Fruit fly (Drosophila melanogaster): ENCODE data around the gene Taf10.

Gene Taf10

dm6 chr2L:2748480-2749143 is 19.1 kb upstream of the Taf10 start:
- TF ChIP-seq brk (GFP tag; optimal IDR thresholded peaks at IDR 0.05) (no peak), ey (GFP tag; optimal IDR thresholded peaks at IDR 0.05) (peak; percentile 82), Jra (GFP tag; optimal IDR thresholded peaks at IDR 0.05) (peak; percentile 82), h (GFP tag; optimal IDR thresholded peaks at IDR 0.05) (peak; percentile 91), usp (GFP tag; optimal IDR thresholded peaks at IDR 0.05) (no peak), Hnf4 (GFP tag; optimal IDR thresholded peaks at IDR 0.05) (no peak), sage (GFP tag; optimal IDR thresholded peaks at IDR 0.05) (no peak), Dfd (GFP tag; optimal IDR thresholded peaks at IDR 0.05) (no peak), Hr83 (GFP tag; optimal IDR thresholded peaks at IDR 0.05; ENCODE audit: poor library complexity, severe bottlenecking) (peak; percentile 91), dsf (GFP tag; optimal IDR thresholded peaks at IDR 0.05; ENCODE audit: borderline replicate concordance) (peak; percentile 61), lola (GFP tag; optimal IDR thresholded peaks at IDR 0.05) (no peak), Abd-B (GFP tag; optimal IDR thresholded peaks at IDR 0.05) (no peak), CG9705 (GFP tag; optimal IDR thresholded peaks at IDR 0.05) (peak; percentile 86), fru (GFP tag; optimal IDR thresholded peaks at IDR 0.05) (peak; percentile 86), HLH106 (tag; optimal IDR thresholded peaks at IDR 0.05) (peak; percentile 93), Myc (optimal IDR thresholded peaks at IDR 0.05) (peak; percentile 79), foxo (GFP tag; optimal IDR thresholded peaks at IDR 0.05) (peak in 1 of 2 experiments; percentile 92), psq (GFP tag; optimal IDR thresholded peaks at IDR 0.05) (peak; percentile 88), N (GFP tag; optimal IDR thresholded peaks at IDR 0.05) (no peak), Mio (GFP tag; optimal IDR thresholded peaks at IDR 0.05) (peak; percentile 39), CrebA (GFP tag; optimal IDR thresholded peaks at IDR 0.05; ENCODE audit: borderline replicate concordance) (no peak), jim (GFP tag; optimal IDR thresholded peaks at IDR 0.05) (peak; percentile 46), br (GFP tag; optimal IDR thresholded peaks at IDR 0.05) (peak; percentile 85), woc (GFP tag; optimal IDR thresholded peaks at IDR 0.05) (peak; percentile 92), pan (optimal IDR thresholded peaks at IDR 0.05) (no peak), OdsH (GFP tag; optimal IDR thresholded peaks at IDR 0.05) (peak; percentile 85), sv (GFP tag; optimal IDR thresholded peaks at IDR 0.05) (peak; percentile 78), Rel (GFP tag; optimal IDR thresholded peaks at IDR 0.05) (no peak), Rel (tag; optimal IDR thresholded peaks at IDR 0.05) (peak; percentile 77), GATAd (GFP tag; optimal IDR thresholded peaks at IDR 0.05) (no peak), CG32264 (GFP tag; optimal IDR thresholded peaks at IDR 0.05) (no peak), Dif (GFP tag; optimal IDR thresholded peaks at IDR 0.05; ENCODE audit: partially characterized antibody) (no peak), Sp1 (GFP tag; optimal IDR thresholded peaks at IDR 0.05) (peak; percentile 94), rgr (GFP tag; optimal IDR thresholded peaks at IDR 0.05) (peak; percentile 93), Hr78 (GFP tag; optimal IDR thresholded peaks at IDR 0.05) (no peak), Vsx2 (GFP tag; optimal IDR thresholded peaks at IDR 0.05; ENCODE audit: partially characterized antibody) (no peak), dmrt93B (GFP tag; optimal IDR thresholded peaks at IDR 0.05) (peak; percentile 88), tai (GFP tag; optimal IDR thresholded peaks at IDR 0.05) (no peak), dl (GFP tag; optimal IDR thresholded peaks at IDR 0.05; ENCODE audit: insufficient read depth in 1 of 2, partially characterized antibody in 2 of 2) (no peak)

dm6 chr2L:2749144-2749766 is 18.4 kb upstream of the Taf10 start:
- TF ChIP-seq Abd-B (GFP tag; optimal IDR thresholded peaks at IDR 0.05) (no peak), Rel (GFP tag; optimal IDR thresholded peaks at IDR 0.05) (no peak), Rel (tag; optimal IDR thresholded peaks at IDR 0.05) (peak; percentile 43), brk (GFP tag; optimal IDR thresholded peaks at IDR 0.05) (no peak), Hr83 (GFP tag; optimal IDR thresholded peaks at IDR 0.05; ENCODE audit: poor library complexity, severe bottlenecking) (peak; percentile 0), CG32264 (GFP tag; optimal IDR thresholded peaks at IDR 0.05) (no peak), fru (GFP tag; optimal IDR thresholded peaks at IDR 0.05) (no peak), HLH106 (tag; optimal IDR thresholded peaks at IDR 0.05) (no peak), lola (GFP tag; optimal IDR thresholded peaks at IDR 0.05) (no peak), tai (GFP tag; optimal IDR thresholded peaks at IDR 0.05) (no peak), pan (optimal IDR thresholded peaks at IDR 0.05) (no peak), CrebA (GFP tag; optimal IDR thresholded peaks at IDR 0.05; ENCODE audit: borderline replicate concordance) (no peak), OdsH (GFP tag; optimal IDR thresholded peaks at IDR 0.05) (peak; percentile 0), N (GFP tag; optimal IDR thresholded peaks at IDR 0.05) (no peak), h (GFP tag; optimal IDR thresholded peaks at IDR 0.05) (peak; percentile 14), Hnf4 (GFP tag; optimal IDR thresholded peaks at IDR 0.05) (no peak), foxo (GFP tag; optimal IDR thresholded peaks at IDR 0.05) (peak in 1 of 2 experiments; percentile 56), psq (GFP tag; optimal IDR thresholded peaks at IDR 0.05) (no peak), jim (GFP tag; optimal IDR thresholded peaks at IDR 0.05) (no peak), Vsx2 (GFP tag; optimal IDR thresholded peaks at IDR 0.05; ENCODE audit: partially characterized antibody) (no peak), CG9705 (GFP tag; optimal IDR thresholded peaks at IDR 0.05) (no peak), dsf (GFP tag; optimal IDR thresholded peaks at IDR 0.05; ENCODE audit: borderline replicate concordance) (no peak), Dif (GFP tag; optimal IDR thresholded peaks at IDR 0.05; ENCODE audit: partially characterized antibody) (no peak), Mio (GFP tag; optimal IDR thresholded peaks at IDR 0.05) (no peak), br (GFP tag; optimal IDR thresholded peaks at IDR 0.05) (peak; percentile 26), Myc (optimal IDR thresholded peaks at IDR 0.05) (peak; percentile 81), usp (GFP tag; optimal IDR thresholded peaks at IDR 0.05) (no peak), sage (GFP tag; optimal IDR thresholded peaks at IDR 0.05) (no peak), Sp1 (GFP tag; optimal IDR thresholded peaks at IDR 0.05) (peak; percentile 15), dl (GFP tag; optimal IDR thresholded peaks at IDR 0.05; ENCODE audit: insufficient read depth in 1 of 2, partially characterized antibody in 2 of 2) (no peak), dmrt93B (GFP tag; optimal IDR thresholded peaks at IDR 0.05) (no peak), rgr (GFP tag; optimal IDR thresholded peaks at IDR 0.05) (peak; percentile 7), ey (GFP tag; optimal IDR thresholded peaks at IDR 0.05) (no peak), sv (GFP tag; optimal IDR thresholded peaks at IDR 0.05) (no peak), Dfd (GFP tag; optimal IDR thresholded peaks at IDR 0.05) (no peak), woc (GFP tag; optimal IDR thresholded peaks at IDR 0.05) (peak; percentile 77), Jra (GFP tag; optimal IDR thresholded peaks at IDR 0.05) (no peak), Hr78 (GFP tag; optimal IDR thresholded peaks at IDR 0.05) (no peak), GATAd (GFP tag; optimal IDR thresholded peaks at IDR 0.05) (no peak)
